Worm (Caenorhabditis elegans): ENCODE data around the gene fbxc-58.

Gene fbxc-58

DNA sequence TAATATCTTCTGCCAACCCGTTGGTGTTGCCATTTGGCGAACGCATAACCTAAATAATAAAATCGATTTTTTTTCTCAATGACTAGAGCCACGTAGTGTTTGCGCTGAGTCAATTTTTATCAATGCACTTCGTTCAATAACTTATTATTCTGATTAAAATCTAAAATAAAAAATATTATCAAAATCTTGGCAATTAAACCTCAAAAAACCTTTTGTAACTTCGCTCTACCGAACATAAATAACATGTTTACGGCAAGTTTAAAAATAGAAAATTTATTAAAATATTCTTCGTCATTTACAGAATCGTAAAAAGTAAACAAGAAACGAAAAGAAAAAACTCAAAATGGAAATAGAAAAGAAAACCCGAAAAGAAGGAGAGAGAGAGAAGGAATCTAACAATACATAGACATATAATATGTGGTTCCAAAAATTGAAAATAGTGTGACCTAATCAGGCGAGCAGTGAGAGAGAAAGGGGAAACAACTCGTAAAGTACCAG lies 28.2 kb upstream of the fbxc-58 start, which contains the start of gene pigc-1:
Gene pigc-1, minus strand, starts transcription at position 51 of the 498 bp plus-strand sequence.
- no peak for TF ChIP-seq pha-4 (tag; optimal IDR thresholded peaks at IDR 0.05)
- no peak for TF ChIP-seq dox-1 (GFP tag; IDR thresholded peaks at IDR 0.05)
- no peak for TF ChIP-seq ZK185.1 (tag; optimal IDR thresholded peaks at IDR 0.05; ENCODE audit: poor library complexity, severe bottlenecking)
- 0 out of 2 replicates have a peak, but pooled peaks have one; percentile 10 for TF ChIP-seq B0336.3 (GFP tag; IDR thresholded peaks at IDR 0.05)
- TF ChIP-seq madf-6 (GFP tag; IDR thresholded peaks at IDR 0.05) = peak; percentile 24; the same call in 1 of the 2 replicates
- no peak for TF ChIP-seq snpc-4 (GFP tag; optimal IDR thresholded peaks at IDR 0.05)
- peak in 1 of 4 experiments; percentile 30 for TF ChIP-seq snpc-4 (tag; optimal IDR thresholded peaks at IDR 0.05)
- no peak for TF ChIP-seq lin-40 (tag; optimal IDR thresholded peaks at IDR 0.05)
- no peak for TF ChIP-seq repo-1 (tag; optimal IDR thresholded peaks at IDR 0.05)
- 0 out of 2 replicates have a peak, but pooled peaks have one; percentile 27 for TF ChIP-seq Y56A3A.18 (GFP tag; IDR thresholded peaks at IDR 0.05)

DNA sequence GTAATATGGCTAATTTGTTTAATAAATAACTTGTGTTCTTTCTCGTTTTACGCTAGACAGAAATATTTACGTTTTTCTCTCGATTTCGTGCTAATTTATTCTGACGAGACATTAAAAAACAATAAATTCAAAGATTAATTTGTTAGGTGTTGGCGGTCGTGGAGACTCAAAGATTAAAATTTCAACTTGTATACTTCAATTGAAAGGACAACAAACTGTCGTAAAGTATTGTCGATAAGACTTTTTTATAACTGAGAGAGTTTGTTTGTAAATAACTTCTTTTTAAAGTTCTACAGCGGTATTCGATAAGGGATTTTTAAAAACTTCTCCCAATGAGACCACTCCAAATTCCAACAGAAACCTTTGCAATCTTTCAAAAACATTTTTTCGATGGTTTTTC lies 17.6 kb upstream of the fbxc-58 start:
- TF ChIP-seq F49E8.2 (tag; optimal IDR thresholded peaks at IDR 0.05; ENCODE audit: insufficient read depth) (no peak), hsf-1 (GFP tag; IDR thresholded peaks at IDR 0.05) (no peak)

ce11 chrIV:9366411-9366810 lies 4.9 kb upstream of the fbxc-58 start, which contains the start of gene pezo-1:
Gene pezo-1, minus strand, starts transcription at chrIV:9366511.
- TF ChIP-seq mes-4 (tag; optimal IDR thresholded peaks at IDR 0.05) (no peak), hsf-1 (GFP tag; IDR thresholded peaks at IDR 0.05) (0 out of 2 replicates have a peak, but pooled peaks have one; percentile 25), F37B4.10 (GFP tag; IDR thresholded peaks at IDR 0.05) (no peak), F39B2.1 (GFP tag; IDR thresholded peaks at IDR 0.05) (no peak), bed-1 (GFP tag; IDR thresholded peaks at IDR 0.05) (no peak), lin-54 (GFP tag; optimal IDR thresholded peaks at IDR 0.05) (no peak), T07F8.4 (tag; optimal IDR thresholded peaks at IDR 0.05) (no peak), lsl-1 (GFP tag; optimal IDR thresholded peaks at IDR 0.05) (peak; percentile 28), tlf-1 (GFP tag; optimal IDR thresholded peaks at IDR 0.05) (no peak), dpff-1 (tag; optimal IDR thresholded peaks at IDR 0.05) (no peak), Y53G8AR.9 (GFP tag; conservative IDR thresholded peaks at IDR 0.05) (no peak), lsy-27 (tag; optimal IDR thresholded peaks at IDR 0.05; ENCODE audit: borderline replicate concordance, insufficient read depth) (no peak), ets-4 (GFP tag; optimal IDR thresholded peaks at IDR 0.05) (no peak), egrh-3 (GFP tag; IDR thresholded peaks at IDR 0.05) (no peak), lag-1 (GFP tag; IDR thresholded peaks at IDR 0.05) (no peak), ztf-28 (GFP tag; IDR thresholded peaks at IDR 0.05) (no peak), snpc-3.4 (tag; optimal IDR thresholded peaks at IDR 0.05) (peak; percentile 11)

DNA sequence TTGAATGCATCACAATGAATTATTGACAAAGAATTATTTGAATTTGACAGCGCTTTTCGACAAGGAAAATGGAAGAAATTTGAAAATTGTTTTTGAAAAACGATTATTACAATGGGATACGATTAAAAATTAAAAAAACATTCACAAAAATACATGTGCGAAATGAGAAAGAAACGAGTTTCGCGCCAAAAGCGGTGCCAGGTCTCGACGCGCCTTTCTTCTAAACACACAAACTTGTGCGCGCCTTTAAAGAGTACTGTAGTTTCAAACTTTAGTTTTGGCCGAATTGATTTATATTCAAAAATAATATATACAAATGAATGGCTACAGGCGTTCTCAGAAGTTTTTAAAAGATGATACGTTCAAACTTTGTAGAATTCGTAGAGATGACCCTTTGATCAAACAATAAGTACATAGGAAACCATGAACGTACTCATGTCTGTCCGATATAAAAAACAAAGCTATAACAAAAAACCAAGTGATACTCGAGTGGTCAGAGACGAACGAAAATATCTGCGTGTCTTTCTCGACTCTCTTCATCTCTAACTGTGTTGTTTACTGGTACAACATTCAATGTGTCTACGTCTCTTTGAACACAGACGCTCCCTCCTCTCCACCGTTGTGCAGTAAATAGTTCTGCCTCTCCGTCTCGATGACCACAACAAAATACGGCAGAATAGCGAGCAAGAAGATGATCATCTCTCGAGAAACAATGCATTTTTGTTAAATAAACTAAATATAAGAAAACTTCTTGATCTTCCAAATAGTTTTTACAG lies 3.3 kb upstream of the fbxc-58 start:
- TF ChIP-seq ceh-100 (GFP tag; IDR thresholded peaks at IDR 0.05) (no peak), unc-130 (GFP tag; optimal IDR thresholded peaks at IDR 0.05) (no peak), ztf-28 (GFP tag; IDR thresholded peaks at IDR 0.05) (no peak), Y53G8AR.9 (GFP tag; conservative IDR thresholded peaks at IDR 0.05) (no peak), D2030.7 (GFP tag; IDR thresholded peaks at IDR 0.05) (no peak; the same call in none of the 2 replicates), nhr-90 (tag; optimal IDR thresholded peaks at IDR 0.05) (no peak), F55B11.4 (tag; optimal IDR thresholded peaks at IDR 0.05; ENCODE audit: borderline replicate concordance, insufficient read depth) (no peak), Y67H2A.10 (GFP tag; conservative IDR thresholded peaks at IDR 0.05) (no peak), attf-3 (GFP tag; conservative IDR thresholded peaks at IDR 0.05) (no peak), dpff-1 (tag; optimal IDR thresholded peaks at IDR 0.05) (no peak), B0035.1 (tag; optimal IDR thresholded peaks at IDR 0.05) (no peak), cebp-1 (GFP tag; IDR thresholded peaks at IDR 0.05) (no peak), cebp-1 (tag; optimal IDR thresholded peaks at IDR 0.05) (no peak), nhr-120 (GFP tag; IDR thresholded peaks at IDR 0.05) (no peak), ceh-58 (GFP tag; IDR thresholded peaks at IDR 0.05) (no peak), C17E4.6 (GFP tag; IDR thresholded peaks at IDR 0.05) (no peak), ZK185.1 (tag; optimal IDR thresholded peaks at IDR 0.05; ENCODE audit: poor library complexity, severe bottlenecking) (peak; percentile 10), nfya-2 (GFP tag; IDR thresholded peaks at IDR 0.05) (no peak)

Data from whole organism, young adult.